Worm (Caenorhabditis elegans) whole organism, L2 larva: Measurements from ENCODE around the gene Y6E2A.7.

Experiments used
- aly-2 ChIP-seq: fragments of 150-350 bp; optimal IDR thresholded peaks from 2 replicates; lab custom pipeline; 2014; ENCODE audit warnings: missing biosample characterization, missing genetic modification characterization
- ama-1 ChIP-seq: fragments of 150-350 bp; optimal IDR thresholded peaks from 2 replicates; lab custom pipeline; 2018; ENCODE audit warnings: inconsistent platforms
- ceh-82 ChIP-seq: fragments of 150-350 bp; optimal IDR thresholded peaks from 2 replicates; lab custom pipeline; 2014; ENCODE audit warnings: missing biosample characterization, missing genetic modification characterization
- dmd-4 ChIP-seq: sonication (generic microtip); optimal IDR thresholded peaks from 2 replicates; lab custom pipeline; 2017; ENCODE audit warnings: missing biosample characterization, missing genetic modification characterization
- elt-1 ChIP-seq: fragments of 150-350 bp; optimal IDR thresholded peaks from 2 replicates; lab custom pipeline; 2014; ENCODE audit warnings: missing biosample characterization, missing genetic modification characterization
- lin-13 ChIP-seq: fragments of 150-350 bp; optimal IDR thresholded peaks from 2 replicates; lab custom pipeline; 2014; ENCODE audit warnings: missing biosample characterization, missing genetic modification reagents, missing genetic modification characterization
- lsy-2 ChIP-seq, 2 experiments: fragments of 150-350 bp in 1 of 2; sonication (generic microtip) in 1 of 2; optimal IDR thresholded peaks; 2 replicates each; lab custom pipeline; 2014 to 2017; ENCODE audit warnings: missing biosample characterization in 2 of 2, missing genetic modification characterization in 2 of 2
- nhr-12 ChIP-seq: fragments of 150-350 bp; optimal IDR thresholded peaks from 2 replicates; lab custom pipeline; 2014; ENCODE audit warnings: missing biosample characterization, missing genetic modification characterization
- nhr-25 ChIP-seq: fragments of 150-350 bp; sonication (generic microtip); optimal IDR thresholded peaks from 3 replicates; lab custom pipeline; 2014; ENCODE audit warnings: missing biosample characterization, missing genetic modification characterization
- snpc-4 ChIP-seq: fragments of 150-350 bp; optimal IDR thresholded peaks from 2 replicates; lab custom pipeline; 2014; ENCODE audit warnings: missing biosample characterization, missing genetic modification characterization
- unc-39 ChIP-seq: fragments of 150-350 bp; optimal IDR thresholded peaks from 2 replicates; lab custom pipeline; 2014; ENCODE audit warnings: missing biosample characterization, missing genetic modification characterization
- ztf-11 ChIP-seq: sonication (generic microtip); optimal IDR thresholded peaks from 2 replicates; lab custom pipeline; 2017; ENCODE audit warnings: missing biosample characterization, missing genetic modification characterization

ce11 chrV:15702263-15702662 lies 17.4 kb upstream of the Y6E2A.7 start, which contains the start of gene nhr-53:
- TF ChIP-seq dmd-4 (tag; lab: Kevin White, UChicago) = no peak
- TF ChIP-seq lin-13 (GFP tag; lab: Kevin White, UChicago) = no peak
- no peak for TF ChIP-seq ztf-11
- TF ChIP-seq nhr-12 (tag; lab: Kevin White, UChicago) = no peak
- TF ChIP-seq ceh-82 (tag; lab: Kevin White, UChicago) = no peak
- no peak for TF ChIP-seq ama-1 (lab: Kevin White, UChicago)
- no peak for TF ChIP-seq aly-2 (tag; lab: Kevin White, UChicago)
- TF ChIP-seq unc-39 = no peak
- TF ChIP-seq elt-1 (tag; lab: Kevin White, UChicago) = no peak
- no peak for TF ChIP-seq lsy-2 (tag; optimal IDR thresholded peaks at IDR 0.05; lab: Kevin White, UChicago)
- no peak for TF ChIP-seq nhr-25 (tag; lab: Kevin White, UChicago)
- no peak for TF ChIP-seq snpc-4 (tag; lab: Kevin White, UChicago)
